Worm (Caenorhabditis elegans): ENCODE results near the gene srr-10.

DNA sequence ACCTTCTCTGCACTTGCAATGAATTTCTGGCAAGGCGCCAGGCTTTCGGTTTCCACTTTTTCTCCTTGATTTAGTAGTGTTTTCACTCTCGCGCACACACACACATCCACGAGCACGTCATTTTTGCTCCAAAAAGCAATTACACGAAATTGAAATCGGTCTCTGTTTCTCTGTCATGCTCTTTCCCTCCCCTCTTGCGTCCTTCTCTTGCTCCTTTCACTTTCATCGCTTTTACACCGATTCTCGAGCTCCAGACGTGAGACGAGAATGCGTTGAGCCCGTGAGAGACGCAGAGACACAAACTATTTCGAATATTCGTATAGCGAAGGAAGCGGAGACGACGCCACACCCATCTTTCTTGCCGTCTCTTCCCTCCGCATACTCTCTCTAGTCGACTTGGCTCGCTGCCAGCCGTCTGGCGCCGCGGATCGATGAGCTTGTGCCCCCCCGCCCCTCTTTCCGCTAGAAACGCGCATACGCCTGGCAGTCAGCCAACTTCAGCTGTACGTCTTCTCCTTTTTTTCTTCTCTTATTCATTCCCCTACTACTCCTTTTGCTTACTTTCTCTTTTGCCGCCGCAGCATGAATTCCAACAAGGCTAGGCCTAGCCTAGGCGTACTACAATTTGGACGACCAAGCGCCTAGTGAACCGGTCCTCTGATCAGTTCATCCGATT lies 7.3 kb upstream of the srr-10 start:
- TF ChIP-seq dmd-8 (GFP tag; IDR thresholded peaks at IDR 0.05) (no peak), unc-62 (GFP tag; optimal IDR thresholded peaks at IDR 0.05 in 1 of 2) (peak in 1 of 2 experiments; percentile 94), unc-62 (tag; optimal IDR thresholded peaks at IDR 0.05) (no peak)
